Worm (Caenorhabditis elegans): Measurements from ENCODE around the gene gta-1.

DNA sequence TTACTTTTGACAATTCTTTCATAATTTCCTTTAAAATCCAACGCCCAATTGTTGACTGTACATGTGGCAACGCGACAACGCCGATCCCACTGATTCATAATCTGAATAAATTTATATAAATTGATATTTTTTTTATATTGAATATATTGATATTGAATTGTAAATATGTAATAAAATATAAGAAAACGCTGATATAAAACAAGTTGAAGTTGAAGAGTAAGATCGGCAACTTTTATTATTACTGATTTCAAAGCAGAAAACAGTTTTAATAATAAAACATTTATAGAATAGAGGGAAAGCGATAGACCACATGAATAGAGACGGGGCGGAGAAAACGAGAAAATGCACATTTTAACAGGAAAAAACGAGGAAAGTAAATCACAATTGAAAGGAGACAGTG, 38.7 kb downstream of the gta-1 start, which contains the start of gene qns-1:
- no peak for TF ChIP-seq rnt-1 (tag; optimal IDR thresholded peaks at IDR 0.05)
- TF ChIP-seq nhr-11 (tag; optimal IDR thresholded peaks at IDR 0.05), result no peak
- no peak for TF ChIP-seq syd-9 (tag; optimal IDR thresholded peaks at IDR 0.05)
- TF ChIP-seq sox-2 (GFP tag; IDR thresholded peaks at IDR 0.05), result no peak
- TF ChIP-seq nfya-1 (tag; optimal IDR thresholded peaks at IDR 0.05), result no peak
- TF ChIP-seq ceh-9 (tag; optimal IDR thresholded peaks at IDR 0.05), result no peak
- no peak for TF ChIP-seq pqm-1 (tag; optimal IDR thresholded peaks at IDR 0.05)
- TF ChIP-seq fax-1 (tag; optimal IDR thresholded peaks at IDR 0.05), result no peak
- TF ChIP-seq zip-5 (tag; optimal IDR thresholded peaks at IDR 0.05), result no peak
- TF ChIP-seq K09A11.1 (tag; optimal IDR thresholded peaks at IDR 0.05; ENCODE audit: insufficient read depth), result no peak
- no peak for TF ChIP-seq ets-4 (tag; optimal IDR thresholded peaks at IDR 0.05)

Measured in whole organism, late embryonic.